Worm (Caenorhabditis elegans): Measurements from ENCODE around the gene ham-2.

Gene ham-2

ce11 chrX:4562288-4562687 lies 7.8 kb downstream of the ham-2 start:
- TF ChIP-seq hlh-4 (tag; optimal IDR thresholded peaks at IDR 0.05), result peak; percentile 84
- no peak for TF ChIP-seq ztf-4 (tag; optimal IDR thresholded peaks at IDR 0.05)

- TF ChIP-seq jun-1 (tag; optimal IDR thresholded peaks at IDR 0.05), result peak; percentile 13
- peak; percentile 4 for TF ChIP-seq lin-14 (GFP tag; optimal IDR thresholded peaks at IDR 0.05)
- peak; percentile 27 for TF ChIP-seq tlp-1 (tag; optimal IDR thresholded peaks at IDR 0.05)
- peak; percentile 98 for TF ChIP-seq elt-2 (tag; optimal IDR thresholded peaks at IDR 0.05)
- TF ChIP-seq nhr-20 (tag; optimal IDR thresholded peaks at IDR 0.05), result peak; percentile 23
- TF ChIP-seq blmp-1 (tag; optimal IDR thresholded peaks at IDR 0.05), result no peak
- TF ChIP-seq nhr-90 (tag; optimal IDR thresholded peaks at IDR 0.05; ENCODE audit: poor library complexity), result peak; percentile 13
- no peak for TF ChIP-seq rnt-1 (tag; optimal IDR thresholded peaks at IDR 0.05)
- TF ChIP-seq nhr-71 (tag; optimal IDR thresholded peaks at IDR 0.05), result peak; percentile 31
- no peak for TF ChIP-seq sox-4 (tag; optimal IDR thresholded peaks at IDR 0.05)
- TF ChIP-seq mdl-1 (tag; optimal IDR thresholded peaks at IDR 0.05), result peak in 1 of 2 experiments; percentile 64
These were observed 10.3 kb downstream of the ham-2 start, which contains the start of gene amt-4 for ce11 chrX:4564717-4565316. Gene amt-4, plus strand, starts transcription at chrX:4565302.

ce11 chrX:4567110-4567509 lies 12.6 kb downstream of the ham-2 start:
- TF ChIP-seq elt-2 (tag; optimal IDR thresholded peaks at IDR 0.05), result peak; percentile 67
- no peak for TF ChIP-seq unc-30 (tag; optimal IDR thresholded peaks at IDR 0.05)

ce11 chrX:4569276-4569675 lies 14.8 kb downstream of the ham-2 start:
- no peak for TF ChIP-seq alr-1 (tag; optimal IDR thresholded peaks at IDR 0.05; ENCODE audit: borderline replicate concordance)
- TF ChIP-seq lin-14 (GFP tag; optimal IDR thresholded peaks at IDR 0.05), result peak; percentile 60
- no peak for TF ChIP-seq lin-39 (tag; optimal IDR thresholded peaks at IDR 0.05)
- TF ChIP-seq nhr-90 (tag; optimal IDR thresholded peaks at IDR 0.05; ENCODE audit: poor library complexity), result no peak
- no peak for TF ChIP-seq sptf-1 (tag; optimal IDR thresholded peaks at IDR 0.05)
- TF ChIP-seq mef-2 (tag; optimal IDR thresholded peaks at IDR 0.05), result no peak
- TF ChIP-seq isw-1 (GFP tag; IDR thresholded peaks at IDR 0.05), result no peak
- TF ChIP-seq blmp-1 (tag; optimal IDR thresholded peaks at IDR 0.05), result peak; percentile 30
- TF ChIP-seq ztf-4 (tag; optimal IDR thresholded peaks at IDR 0.05), result no peak
- TF ChIP-seq nhr-77 (tag; optimal IDR thresholded peaks at IDR 0.05), result no peak
- TF ChIP-seq lin-13 (GFP tag; optimal IDR thresholded peaks at IDR 0.05), result no peak
- TF ChIP-seq C34B4.2 (tag; optimal IDR thresholded peaks at IDR 0.05), result no peak
- TF ChIP-seq swsn-7 (tag; optimal IDR thresholded peaks at IDR 0.05), result no peak
- no peak for TF ChIP-seq nhr-84 (tag; optimal IDR thresholded peaks at IDR 0.05)
- no peak for TF ChIP-seq efl-3 (GFP tag; optimal IDR thresholded peaks at IDR 0.05)
- no peak for TF ChIP-seq jun-1 (tag; optimal IDR thresholded peaks at IDR 0.05)
- no peak for TF ChIP-seq fkh-8 (tag; optimal IDR thresholded peaks at IDR 0.05)
- TF ChIP-seq lsy-2 (tag; optimal IDR thresholded peaks at IDR 0.05), result peak in 1 of 2 experiments; percentile 5
- no peak for TF ChIP-seq unc-98 (GFP tag; IDR thresholded peaks at IDR 0.05)
- TF ChIP-seq mep-1 (tag; optimal IDR thresholded peaks at IDR 0.05), result no peak
- no peak for TF ChIP-seq ztf-11 (tag; optimal IDR thresholded peaks at IDR 0.05)
- no peak for TF ChIP-seq sox-4 (tag; optimal IDR thresholded peaks at IDR 0.05)
- TF ChIP-seq unc-130 (tag; optimal IDR thresholded peaks at IDR 0.05), result no peak
- TF ChIP-seq efl-1 (optimal IDR thresholded peaks at IDR 0.05), result no peak
- no peak for TF ChIP-seq efl-1 (GFP tag; optimal IDR thresholded peaks at IDR 0.05 in 1 of 2)
- TF ChIP-seq skn-1 (tag; optimal IDR thresholded peaks at IDR 0.05), result no peak
- no peak for TF ChIP-seq egl-27 (tag; optimal IDR thresholded peaks at IDR 0.05)
- TF ChIP-seq irx-1 (tag; optimal IDR thresholded peaks at IDR 0.05), result no peak
- TF ChIP-seq fkh-4 (tag; optimal IDR thresholded peaks at IDR 0.05; ENCODE audit: borderline replicate concordance), result no peak
- no peak for TF ChIP-seq hlh-4 (tag; optimal IDR thresholded peaks at IDR 0.05)
- no peak for TF ChIP-seq C04F5.9 (tag; optimal IDR thresholded peaks at IDR 0.05)
- peak; percentile 11 for TF ChIP-seq nhr-71 (tag; optimal IDR thresholded peaks at IDR 0.05)
- no peak for TF ChIP-seq sup-37 (GFP tag; optimal IDR thresholded peaks at IDR 0.05)
- no peak for TF ChIP-seq fos-1 (tag; optimal IDR thresholded peaks at IDR 0.05)
- TF ChIP-seq snpc-4 (tag; optimal IDR thresholded peaks at IDR 0.05), result no peak
- TF ChIP-seq nhr-28 (tag; optimal IDR thresholded peaks at IDR 0.05), result no peak
- peak; percentile 90 for TF ChIP-seq nhr-85 (tag)
- TF ChIP-seq lir-3 (tag; optimal IDR thresholded peaks at IDR 0.05; ENCODE audit: poor library complexity), result no peak
- no peak for TF ChIP-seq rnt-1 (tag; optimal IDR thresholded peaks at IDR 0.05)
- TF ChIP-seq nhr-19 (GFP tag; conservative IDR thresholded peaks at IDR 0.05), result no peak
- no peak for TF ChIP-seq F16B12.6 (tag; optimal IDR thresholded peaks at IDR 0.05)
